Fruit fly (Drosophila melanogaster) Kc167 (cell line): Measurements from ENCODE around the gene Kr-h1.

Experiments used
- Myc ChIP-seq: fragments of >200 bp; optimal IDR thresholded peaks from 2 replicates; lab custom pipeline; 2017; ENCODE audit warnings: missing external identifiers
- Sin3A ChIP-seq: fragments of >200 bp; optimal IDR thresholded peaks from 2 replicates; lab custom pipeline; 2018; ENCODE audit warnings: missing external identifiers
- h ChIP-seq: fragments of >200 bp; optimal IDR thresholded peaks from 3 replicates; lab custom pipeline; 2018; ENCODE audit warnings: missing external identifiers
- insv ChIP-seq: fragments of >200 bp; optimal IDR thresholded peaks from 3 replicates; lab custom pipeline; 2018; ENCODE audit warnings: missing external identifiers
- psq ChIP-seq: fragments of >200 bp; optimal IDR thresholded peaks from 2 replicates; lab custom pipeline; 2017; ENCODE audit warnings: missing external identifiers
- ttk ChIP-seq: sonication (Bioruptor generic); optimal IDR thresholded peaks from 2 replicates; lab custom pipeline; 2017; ENCODE audit warnings: missing external identifiers

The Kr-h1 gene

dm6 chr2L:6053874-6054469 is 28.4 kb upstream of the Kr-h1 start, which contains the start of gene CG13995:
Gene CG13995 (plus strand): TSS chr2L:6054302.
- TF ChIP-seq psq, result no peak
- TF ChIP-seq Myc (lab: Kevin White, UChicago), result no peak

dm6 chr2L:6060210-6060609 is 22.2 kb upstream of the Kr-h1 start, which contains the start of gene CG34180:
Gene CG34180 (plus strand): TSS chr2L:6060510.
- TF ChIP-seq ttk (lab: Kevin White, UChicago) (no peak), Sin3A (lab: Kevin White, UChicago) (no peak), insv (lab: Kevin White, UChicago) (no peak), Myc (lab: Kevin White, UChicago) (no peak), h (lab: Kevin White, UChicago) (no peak), psq (no peak)

DNA sequence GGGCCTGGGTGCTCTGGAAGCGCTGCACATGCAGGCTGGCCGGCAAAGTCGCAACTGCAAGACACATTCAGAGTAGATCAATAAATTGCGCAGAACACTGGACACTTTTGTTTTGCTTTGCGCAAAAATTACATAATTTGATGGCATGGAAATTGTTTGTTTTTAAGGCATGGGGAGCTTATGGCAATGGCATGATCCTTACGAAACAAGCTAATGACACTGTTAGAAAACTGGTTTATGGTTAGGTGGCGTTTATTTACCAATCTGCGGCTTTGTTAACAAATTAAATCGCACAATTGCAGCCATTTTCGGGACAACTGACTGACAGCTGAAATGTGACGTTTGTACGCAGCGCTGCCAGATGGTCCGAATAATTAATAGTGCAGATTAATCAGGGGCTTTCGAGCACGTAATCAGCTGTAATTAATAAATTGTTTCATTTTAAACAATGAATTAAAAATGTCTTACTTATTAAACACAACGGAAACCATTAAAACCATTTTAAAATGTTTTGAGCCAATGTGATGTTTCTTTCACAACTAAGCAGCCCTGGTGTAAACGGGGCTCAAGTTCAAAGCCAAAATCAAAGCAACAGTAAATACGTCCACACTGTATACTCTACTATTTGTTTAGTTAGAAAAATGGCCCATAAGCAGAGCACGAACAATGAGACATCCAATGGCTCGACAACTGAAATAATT is 19.9 kb upstream of the Kr-h1 start, which contains the start of the genes ND-51 and CG13994:
Gene ND-51, minus strand, starts transcription at position 376 of the 701 bp plus-strand sequence.
Gene CG13994, plus strand, starts transcription at position 608 of the 701 bp plus-strand sequence.
- no peak for TF ChIP-seq Myc (lab: Kevin White, UChicago)
- TF ChIP-seq Sin3A (lab: Kevin White, UChicago), result no peak
- TF ChIP-seq ttk (lab: Kevin White, UChicago), result no peak
- no peak for TF ChIP-seq h (lab: Kevin White, UChicago)
- TF ChIP-seq insv (lab: Kevin White, UChicago), result no peak
- TF ChIP-seq psq, result no peak

DNA sequence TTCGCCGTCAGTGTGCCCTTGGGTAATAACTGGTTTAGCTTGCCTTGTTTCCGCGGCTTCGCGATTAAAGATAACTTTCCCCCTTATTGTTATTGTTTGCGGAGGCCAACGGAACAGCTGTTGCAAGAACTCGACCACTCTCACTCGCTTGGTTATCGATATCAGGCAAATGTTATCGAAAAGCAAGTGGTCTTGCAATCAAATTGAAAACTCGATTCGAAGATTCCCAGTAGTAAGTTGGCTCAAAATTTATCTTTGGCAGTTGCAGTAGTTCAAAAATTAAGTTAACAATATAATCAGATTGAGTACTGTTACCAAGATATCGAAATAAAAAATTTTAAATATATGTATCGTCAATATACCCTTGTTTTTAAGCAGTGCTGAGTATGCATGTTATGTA is 16.6 kb upstream of the Kr-h1 start, which contains the start of the genes Fbw5 and CG9147:
Gene Fbw5, minus strand, starts transcription at position 131 of the 400 bp plus-strand sequence.
Gene CG9147, plus strand, starts transcription at position 175 of the 400 bp plus-strand sequence.
- TF ChIP-seq ttk (lab: Kevin White, UChicago) (no peak), Myc (lab: Kevin White, UChicago) (no peak), Sin3A (lab: Kevin White, UChicago) (no peak), h (lab: Kevin White, UChicago) (no peak), psq (no peak), insv (lab: Kevin White, UChicago) (no peak)

- TF ChIP-seq psq, result no peak
- no peak for TF ChIP-seq Sin3A (lab: Kevin White, UChicago)
- TF ChIP-seq h (lab: Kevin White, UChicago), result no peak
- TF ChIP-seq Myc (lab: Kevin White, UChicago), result no peak
- TF ChIP-seq ttk (lab: Kevin White, UChicago), result no peak
- no peak for TF ChIP-seq insv (lab: Kevin White, UChicago)
These were observed 13.7 kb upstream of the Kr-h1 start, which contains the start of the genes CG9150 and Pfdn1 for dm6 chr2L:6068544-6069251. Gene CG9150 (minus strand): TSS chr2L:6068594. Gene Pfdn1 (plus strand): TSS chr2L:6069079.

dm6 chr2L:6070656-6071231 is 11.7 kb upstream of the Kr-h1 start, which contains the start of the genes CG9154 and Kr-h2:
Gene CG9154 (minus strand): TSS chr2L:6070686.
Gene Kr-h2 (plus strand): TSS chr2L:6070990.
- TF ChIP-seq Sin3A (lab: Kevin White, UChicago) (no peak), h (lab: Kevin White, UChicago) (no peak), ttk (lab: Kevin White, UChicago) (no peak), Myc (lab: Kevin White, UChicago) (no peak), insv (lab: Kevin White, UChicago) (no peak), psq (no peak)

DNA sequence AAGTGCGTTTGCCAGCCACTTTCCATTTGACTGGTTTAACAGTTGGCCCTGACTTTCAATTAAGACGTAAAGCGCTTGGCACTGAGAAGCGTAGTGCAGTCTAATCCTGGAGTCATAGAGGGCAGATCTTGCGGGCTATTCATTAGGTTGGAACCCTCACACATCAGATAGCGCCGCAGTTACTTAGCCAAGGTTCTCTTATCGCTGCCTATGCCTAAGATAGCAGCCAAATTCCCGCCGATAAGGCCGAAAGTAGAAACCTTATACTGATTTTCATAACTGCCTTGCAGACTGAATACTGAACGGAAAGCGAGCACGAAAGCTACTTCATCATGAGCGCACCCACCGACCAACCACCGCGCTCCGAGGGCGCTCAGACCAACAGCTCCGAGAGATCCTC is 10.3 kb upstream of the Kr-h1 start:
- no peak for TF ChIP-seq psq
- TF ChIP-seq ttk (lab: Kevin White, UChicago), result no peak
- no peak for TF ChIP-seq Sin3A (lab: Kevin White, UChicago)
- no peak for TF ChIP-seq Myc (lab: Kevin White, UChicago)
- no peak for TF ChIP-seq insv (lab: Kevin White, UChicago)
- TF ChIP-seq h (lab: Kevin White, UChicago), result no peak

- TF ChIP-seq Sin3A (lab: Kevin White, UChicago) (no peak), ttk (lab: Kevin White, UChicago) (no peak)
These were observed 8.5 kb upstream of the Kr-h1 start for dm6 chr2L:6073894-6074293.

DNA sequence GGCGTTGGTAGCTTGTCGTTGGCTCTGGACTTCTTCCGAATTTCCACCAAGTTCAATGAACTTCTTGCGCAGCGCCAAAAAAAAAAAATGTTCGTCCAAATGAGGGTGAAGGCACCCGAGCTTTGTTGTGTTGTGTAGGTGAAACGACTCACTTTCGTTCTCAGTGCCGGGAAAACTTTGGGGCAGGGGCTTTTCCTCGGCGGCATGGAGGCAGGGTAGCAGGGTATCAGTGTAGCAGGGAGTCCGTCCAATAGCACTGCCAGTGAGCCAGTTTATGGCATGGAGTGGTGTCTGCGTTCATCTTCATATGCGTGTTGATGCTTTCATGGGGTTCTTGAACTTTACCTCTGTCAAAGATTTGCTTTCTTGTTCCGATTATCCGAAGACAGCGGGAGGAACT is 8.1 kb upstream of the Kr-h1 start:
- TF ChIP-seq psq (no peak), h (lab: Kevin White, UChicago) (no peak), Myc (lab: Kevin White, UChicago) (no peak), Sin3A (lab: Kevin White, UChicago) (no peak), ttk (lab: Kevin White, UChicago) (no peak), insv (lab: Kevin White, UChicago) (no peak)

dm6 chr2L:6075345-6075744 is 7.1 kb upstream of the Kr-h1 start:
- TF ChIP-seq ttk (lab: Kevin White, UChicago) (no peak), psq (no peak), insv (lab: Kevin White, UChicago) (no peak), Myc (lab: Kevin White, UChicago) (no peak), h (lab: Kevin White, UChicago) (no peak), Sin3A (lab: Kevin White, UChicago) (no peak)

- no peak for TF ChIP-seq insv (lab: Kevin White, UChicago)
- TF ChIP-seq ttk (lab: Kevin White, UChicago), result no peak
- TF ChIP-seq h (lab: Kevin White, UChicago), result no peak
- no peak for TF ChIP-seq psq
These were observed 6.3 kb upstream of the Kr-h1 start for dm6 chr2L:6076143-6076542.
